Fruit fly (Drosophila melanogaster) S2 (cell line): ENCODE results near the gene CG8219.

Source experiments
- CG8478 ChIP-seq: fragments of >200 bp; optimal IDR thresholded peaks from 2 replicates; lab custom pipeline; 2018
- CTCF ChIP-seq, 2 experiments: fragments of >200 bp; optimal IDR thresholded peaks; 2 replicates each; lab custom pipeline; 2018

- TF ChIP-seq CG8478 (lab: Kevin White, UChicago) = no peak
- no peak for TF ChIP-seq CTCF (optimal IDR thresholded peaks at IDR 0.05; lab: Kevin White, UChicago)
Observed at dm6 chr3L:6161997-6162396, 38.3 kb upstream of the CG8219 start.
